Worm (Caenorhabditis elegans): ENCODE results near the gene prdx-3.

prdx-3 gene

DNA sequence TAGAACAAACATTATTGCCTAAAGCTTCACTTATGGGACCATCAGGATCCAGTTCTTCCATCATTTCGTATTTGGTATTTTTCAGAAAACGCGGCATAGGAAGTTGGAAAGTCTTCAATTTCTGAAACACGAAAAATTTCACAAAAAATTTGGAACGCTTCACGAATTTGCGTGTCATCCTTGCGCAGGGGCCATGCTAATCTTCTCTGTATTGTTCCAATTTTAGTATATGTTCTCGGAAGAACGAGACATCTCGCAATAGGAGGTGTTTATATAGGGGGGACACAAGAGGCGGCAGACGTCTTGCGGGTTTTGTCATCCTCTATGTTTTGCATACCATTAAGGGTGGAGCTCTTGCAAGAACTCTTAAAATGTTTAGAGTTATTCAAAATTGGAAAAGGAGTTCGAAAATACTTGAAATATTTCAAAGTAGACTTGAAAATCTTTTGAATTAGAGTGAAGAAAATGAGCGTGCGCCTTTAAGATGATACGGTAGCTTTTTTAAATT is 19.5 kb downstream of the prdx-3 start:
- TF ChIP-seq nhr-232 (tag; optimal IDR thresholded peaks at IDR 0.05) (peak; percentile 53), pha-2 (tag; optimal IDR thresholded peaks at IDR 0.05) (peak; percentile 64), che-1 (tag; optimal IDR thresholded peaks at IDR 0.05) (peak; percentile 73), hlh-6 (tag; optimal IDR thresholded peaks at IDR 0.05) (peak; percentile 67), ceh-45 (GFP tag; IDR thresholded peaks at IDR 0.05) (peak; percentile 82), unc-86 (tag; optimal IDR thresholded peaks at IDR 0.05) (peak; percentile 49), ceh-2 (tag; optimal IDR thresholded peaks at IDR 0.05) (peak; percentile 63), fkh-6 (tag; optimal IDR thresholded peaks at IDR 0.05) (peak; percentile 62), unc-3 (GFP tag; conservative IDR thresholded peaks at IDR 0.05) (peak; percentile 80), unc-3 (tag; optimal IDR thresholded peaks at IDR 0.05) (peak; percentile 17), dmd-4 (tag; optimal IDR thresholded peaks at IDR 0.05; ENCODE audit: borderline replicate concordance) (peak; percentile 24), zip-5 (tag; optimal IDR thresholded peaks at IDR 0.05) (peak; percentile 40), madf-2 (tag; optimal IDR thresholded peaks at IDR 0.05) (peak; percentile 33), ttx-3 (tag; optimal IDR thresholded peaks at IDR 0.05) (peak; percentile 54), elt-2 (tag; optimal IDR thresholded peaks at IDR 0.05) (peak; percentile 57), Y22D7AL.16 (tag; optimal IDR thresholded peaks at IDR 0.05) (peak; percentile 35), sox-4 (tag; optimal IDR thresholded peaks at IDR 0.05) (peak; percentile 59), ref-2 (tag; optimal IDR thresholded peaks at IDR 0.05) (peak; percentile 44), ceh-24 (tag; optimal IDR thresholded peaks at IDR 0.05) (peak; percentile 40), tbx-2 (tag; optimal IDR thresholded peaks at IDR 0.05) (peak; percentile 7), pat-9 (tag; optimal IDR thresholded peaks at IDR 0.05) (peak; percentile 66), ceh-14 (tag; optimal IDR thresholded peaks at IDR 0.05) (peak; percentile 43), sox-2 (GFP tag; IDR thresholded peaks at IDR 0.05) (peak; percentile 91), syd-9 (tag; optimal IDR thresholded peaks at IDR 0.05) (peak; percentile 22), ceh-6 (GFP tag; optimal IDR thresholded peaks at IDR 0.05) (peak; percentile 42), ceh-19 (GFP tag; optimal IDR thresholded peaks at IDR 0.05) (peak; percentile 63), ztf-16 (tag; optimal IDR thresholded peaks at IDR 0.05) (peak; percentile 17), sdc-2 (tag; optimal IDR thresholded peaks at IDR 0.05) (peak; percentile 40), npax-4 (tag; optimal IDR thresholded peaks at IDR 0.05) (peak; percentile 48), C08G9.2 (tag; optimal IDR thresholded peaks at IDR 0.05) (peak; percentile 24), hlh-15 (tag; optimal IDR thresholded peaks at IDR 0.05) (peak; percentile 32), K02D7.2 (tag; optimal IDR thresholded peaks at IDR 0.05) (peak; percentile 58), fax-1 (tag; optimal IDR thresholded peaks at IDR 0.05) (peak; percentile 5), lin-11 (tag; optimal IDR thresholded peaks at IDR 0.05) (peak; percentile 14), ceh-34 (tag; optimal IDR thresholded peaks at IDR 0.05) (peak; percentile 32), C38D4.7 (GFP tag; optimal IDR thresholded peaks at IDR 0.05) (peak; percentile 70)

DNA sequence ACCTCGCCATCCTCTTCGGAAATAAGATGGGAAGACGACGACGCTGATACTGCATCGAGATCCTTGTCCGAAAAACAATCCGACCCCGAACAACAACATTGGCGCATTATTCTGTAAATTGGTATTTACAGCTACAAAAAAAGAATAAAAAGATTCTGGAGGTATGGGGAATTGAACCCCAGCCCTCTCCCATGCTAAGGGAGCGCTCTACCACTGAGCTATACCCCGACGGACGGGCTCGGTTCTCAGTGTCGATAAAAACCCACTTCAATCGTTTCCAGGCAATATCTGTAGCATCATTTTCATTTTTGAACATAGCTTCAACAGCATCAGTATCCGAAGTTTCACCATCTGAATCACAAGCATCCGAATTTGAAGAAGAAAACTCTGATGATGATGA is 21.6 kb downstream of the prdx-3 start:
- TF ChIP-seq npax-4 (tag; optimal IDR thresholded peaks at IDR 0.05) (no peak), pqm-1 (tag; optimal IDR thresholded peaks at IDR 0.05) (no peak), eyg-1 (tag; optimal IDR thresholded peaks at IDR 0.05) (no peak), pat-9 (tag; optimal IDR thresholded peaks at IDR 0.05) (no peak), fkh-10 (GFP tag; optimal IDR thresholded peaks at IDR 0.05) (no peak), fkh-6 (tag; optimal IDR thresholded peaks at IDR 0.05) (no peak), ttx-3 (tag; optimal IDR thresholded peaks at IDR 0.05) (no peak), ceh-9 (tag; optimal IDR thresholded peaks at IDR 0.05) (no peak), elt-2 (tag; optimal IDR thresholded peaks at IDR 0.05) (no peak), C38D4.7 (GFP tag; optimal IDR thresholded peaks at IDR 0.05) (peak; percentile 15), pha-2 (tag; optimal IDR thresholded peaks at IDR 0.05) (no peak), gmeb-2 (tag; optimal IDR thresholded peaks at IDR 0.05) (no peak), unc-3 (GFP tag; conservative IDR thresholded peaks at IDR 0.05) (peak; percentile 40; the same call in 1 of the 2 replicates), unc-3 (tag; optimal IDR thresholded peaks at IDR 0.05) (no peak), hlh-15 (tag; optimal IDR thresholded peaks at IDR 0.05) (no peak), odd-2 (tag; optimal IDR thresholded peaks at IDR 0.05) (no peak), hlh-8 (tag; optimal IDR thresholded peaks at IDR 0.05) (no peak), T23F11.4 (GFP tag; optimal IDR thresholded peaks at IDR 0.05) (peak; percentile 56), zip-5 (tag; optimal IDR thresholded peaks at IDR 0.05) (no peak), K02D7.2 (tag; optimal IDR thresholded peaks at IDR 0.05) (no peak), pros-1 (tag; optimal IDR thresholded peaks at IDR 0.05) (no peak), nhr-11 (tag; optimal IDR thresholded peaks at IDR 0.05) (no peak), ceh-45 (GFP tag; IDR thresholded peaks at IDR 0.05) (0 out of 2 replicates have a peak, but pooled peaks have one; percentile 42), nhr-232 (tag; optimal IDR thresholded peaks at IDR 0.05) (no peak), ceh-22 (tag; optimal IDR thresholded peaks at IDR 0.05) (no peak), ztf-16 (tag; optimal IDR thresholded peaks at IDR 0.05) (no peak), ceh-19 (GFP tag; optimal IDR thresholded peaks at IDR 0.05) (no peak), C08G9.2 (tag; optimal IDR thresholded peaks at IDR 0.05) (peak; percentile 10), ceh-14 (tag; optimal IDR thresholded peaks at IDR 0.05) (no peak), fax-1 (tag; optimal IDR thresholded peaks at IDR 0.05) (no peak), Y22D7AL.16 (tag; optimal IDR thresholded peaks at IDR 0.05) (peak; percentile 14), sox-4 (tag; optimal IDR thresholded peaks at IDR 0.05) (peak; percentile 8)
